Worm (Caenorhabditis elegans) whole organism, mixed stage, embryonic: ENCODE measurements around the gene str-153.

Experiments
- M03D4.4 ChIP-seq: sonication (generic microtip); optimal IDR thresholded peaks from 2 replicates; lab custom pipeline; 2017; ENCODE audit warnings: mild to moderate bottlenecking, missing genetic modification characterization, missing compliant biosample characterization
- blmp-1 ChIP-seq: fragments of 150-350 bp; optimal IDR thresholded peaks from 2 replicates; lab custom pipeline; 2014; ENCODE audit warnings: missing biosample characterization, missing genetic modification characterization
- ceh-39 ChIP-seq: fragments of 150-350 bp; optimal IDR thresholded peaks from 2 replicates; lab custom pipeline; 2014; ENCODE audit warnings: missing biosample characterization, missing genetic modification characterization
- ceh-83 ChIP-seq: fragments of 200-800 bp; sonication (Bioruptor generic); optimal IDR thresholded peaks from 2 replicates; lab custom pipeline; 2018; ENCODE audit warnings: mild to moderate bottlenecking, missing genetic modification characterization, missing compliant biosample characterization
- ces-1 ChIP-seq: fragments of 150-350 bp; optimal IDR thresholded peaks from 2 replicates; lab custom pipeline; 2014; ENCODE audit warnings: missing biosample characterization, missing genetic modification reagents, missing genetic modification characterization
- cnd-1 ChIP-seq: fragments of 200-800 bp; sonication (Bioruptor generic); optimal IDR thresholded peaks from 2 replicates; lab custom pipeline; 2018; ENCODE audit warnings: mild to moderate bottlenecking, missing genetic modification characterization, missing compliant biosample characterization
- drap-1 ChIP-seq: fragments of 200-800 bp; sonication (Bioruptor generic); optimal IDR thresholded peaks from 3 replicates; lab custom pipeline; 2018; ENCODE audit warnings: mild to moderate bottlenecking, missing genetic modification characterization, missing compliant biosample characterization
- elt-1 ChIP-seq: sonication (generic microtip); optimal IDR thresholded peaks from 2 replicates; lab custom pipeline; 2017; ENCODE audit warnings: missing genetic modification characterization, mild to moderate bottlenecking, missing compliant biosample characterization, antibody characterized with exemption, moderate library complexity, borderline replicate concordance; ENCODE audit not compliant: insufficient read depth
- flh-1 ChIP-seq: fragments of 200-800 bp; sonication (Bioruptor generic); optimal IDR thresholded peaks from 2 replicates; lab custom pipeline; 2018; ENCODE audit warnings: mild to moderate bottlenecking, missing genetic modification characterization, moderate library complexity, missing compliant biosample characterization
- ham-2 ChIP-seq: fragments of 200-800 bp; sonication (Bioruptor generic); optimal IDR thresholded peaks from 2 replicates; lab custom pipeline; 2018; ENCODE audit warnings: mild to moderate bottlenecking, missing genetic modification characterization, missing compliant biosample characterization
- hlh-1 ChIP-seq: fragments of 150-350 bp; optimal IDR thresholded peaks from 2 replicates; lab custom pipeline; 2014; ENCODE audit warnings: missing biosample characterization, missing genetic modification reagents, missing genetic modification characterization
- lin-13 ChIP-seq: fragments of 150-350 bp; optimal IDR thresholded peaks from 2 replicates; lab custom pipeline; 2014; ENCODE audit warnings: missing biosample characterization, missing genetic modification characterization
- lin-32 ChIP-seq: fragments of 200-800 bp; sonication (Bioruptor generic); optimal IDR thresholded peaks from 2 replicates; lab custom pipeline; 2018; ENCODE audit warnings: mild to moderate bottlenecking, missing genetic modification characterization, missing compliant biosample characterization
- lsy-2 ChIP-seq: fragments of 150-350 bp; optimal IDR thresholded peaks from 2 replicates; lab custom pipeline; 2014; ENCODE audit warnings: missing biosample characterization, missing genetic modification characterization
- mab-5 ChIP-seq: fragments of 150-350 bp; optimal IDR thresholded peaks from 2 replicates; lab custom pipeline; 2014; ENCODE audit warnings: missing biosample characterization, missing genetic modification characterization
- mls-2 ChIP-seq: sonication (generic microtip); optimal IDR thresholded peaks from 2 replicates; lab custom pipeline; 2016; ENCODE audit warnings: mild to moderate bottlenecking, missing genetic modification characterization, moderate library complexity, missing compliant biosample characterization
- nhr-12 ChIP-seq: fragments of 150-350 bp; optimal IDR thresholded peaks from 2 replicates; lab custom pipeline; 2014; ENCODE audit warnings: missing biosample characterization, missing genetic modification characterization
- nhr-28 ChIP-seq: fragments of 150-350 bp; optimal IDR thresholded peaks from 2 replicates; lab custom pipeline; 2014; ENCODE audit warnings: missing biosample characterization, missing genetic modification characterization
- nhr-76 ChIP-seq: sonication (generic microtip); optimal IDR thresholded peaks from 2 replicates; lab custom pipeline; 2017; ENCODE audit warnings: missing biosample characterization, missing genetic modification characterization
- pha-4 ChIP-seq: fragments of 150-350 bp; optimal IDR thresholded peaks from 2 replicates; lab custom pipeline; 2018; ENCODE audit warnings: missing biosample characterization, missing genetic modification reagents, missing genetic modification characterization
- sem-2 ChIP-seq: fragments of 200-800 bp; sonication (Bioruptor generic); optimal IDR thresholded peaks from 2 replicates; lab custom pipeline; 2018; ENCODE audit warnings: mild to moderate bottlenecking, missing genetic modification characterization, missing compliant biosample characterization
- snpc-4 ChIP-seq: fragments of 150-350 bp; optimal IDR thresholded peaks from 2 replicates; lab custom pipeline; 2014; ENCODE audit warnings: missing biosample characterization, missing genetic modification characterization
- sptf-1 ChIP-seq: sonication (generic microtip); optimal IDR thresholded peaks from 2 replicates; lab custom pipeline; 2017; ENCODE audit warnings: mild to moderate bottlenecking, missing genetic modification characterization, moderate library complexity, missing compliant biosample characterization
- tbx-8 ChIP-seq: fragments of 200-800 bp; sonication (Bioruptor generic); optimal IDR thresholded peaks from 2 replicates; lab custom pipeline; 2018; ENCODE audit warnings: mild to moderate bottlenecking, missing genetic modification characterization, moderate library complexity, missing compliant biosample characterization
- unc-120 ChIP-seq: sonication (generic microtip); optimal IDR thresholded peaks from 2 replicates; lab custom pipeline; 2017; ENCODE audit warnings: missing genetic modification characterization, missing compliant biosample characterization; ENCODE audit not compliant: poor library complexity, severe bottlenecking
- unc-39 ChIP-seq: fragments of 150-350 bp; optimal IDR thresholded peaks from 2 replicates; lab custom pipeline; 2014; ENCODE audit warnings: missing biosample characterization, missing genetic modification characterization
- unc-62 ChIP-seq: fragments of 150-350 bp; optimal IDR thresholded peaks from 2 replicates; lab custom pipeline; 2014; ENCODE audit warnings: missing biosample characterization, missing genetic modification reagents, missing genetic modification characterization
- zip-8 ChIP-seq: fragments of 150-350 bp; optimal IDR thresholded peaks from 2 replicates; lab custom pipeline; 2014; ENCODE audit warnings: missing biosample characterization, missing genetic modification characterization
- ztf-11 ChIP-seq: fragments of 150-350 bp; optimal IDR thresholded peaks from 2 replicates; lab custom pipeline; 2014; ENCODE audit warnings: missing biosample characterization, missing genetic modification characterization

str-153 gene

ce11 chrIV:4981027-4981426 lies 46.8 kb downstream of the str-153 start, which contains the start of gene srz-24:
Gene srz-24, minus strand, starts transcription at chrIV:4981127.
- TF ChIP-seq mls-2 (tag; lab: Kevin White, UChicago), result no peak
- TF ChIP-seq snpc-4 (tag; lab: Kevin White, UChicago), result no peak
- TF ChIP-seq ceh-83 (GFP tag; lab: Kevin White, UChicago), result no peak
- no peak for TF ChIP-seq nhr-12 (tag; lab: Kevin White, UChicago)
- TF ChIP-seq flh-1 (GFP tag; lab: Kevin White, UChicago), result no peak
- TF ChIP-seq ceh-39, result no peak
- TF ChIP-seq ham-2 (GFP tag; lab: Kevin White, UChicago), result no peak
- TF ChIP-seq hlh-1 (tag; lab: Kevin White, UChicago), result no peak
- TF ChIP-seq lsy-2 (tag; lab: Kevin White, UChicago), result no peak
- TF ChIP-seq tbx-8 (GFP tag; lab: Kevin White, UChicago), result no peak
- TF ChIP-seq mab-5 (tag; lab: Kevin White, UChicago), result no peak
- TF ChIP-seq unc-39 (tag; lab: Kevin White, UChicago), result no peak
- TF ChIP-seq pha-4, result no peak
- no peak for TF ChIP-seq sem-2 (GFP tag; lab: Kevin White, UChicago)
- TF ChIP-seq sptf-1 (tag; lab: Kevin White, UChicago), result no peak

DNA sequence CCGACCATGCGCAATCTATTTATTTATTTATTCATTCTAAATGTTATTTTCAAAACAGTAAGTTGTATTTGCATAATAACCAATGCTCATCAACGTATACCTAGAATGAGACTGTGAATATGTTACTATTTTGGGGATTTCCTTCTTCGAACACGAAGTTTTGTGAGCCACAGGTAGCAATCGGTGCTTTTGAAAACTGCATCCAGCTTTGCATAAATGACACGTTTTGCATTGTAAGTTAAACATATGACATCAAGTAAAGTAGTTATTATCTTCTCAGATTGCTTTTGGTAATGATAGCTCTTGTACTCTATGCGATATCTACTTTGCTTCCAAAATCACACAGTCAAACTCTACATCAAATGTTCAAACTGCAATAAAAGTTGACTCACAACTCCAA lies 48.3 kb downstream of the str-153 start, which contains the start of gene E03H12.4:
E03H12.4 (plus strand) TSS at position 120 of the 400 bp plus-strand sequence.
- no peak for TF ChIP-seq ztf-11 (tag; lab: Kevin White, UChicago)
- TF ChIP-seq drap-1 (GFP tag; lab: Kevin White, UChicago), result no peak
- no peak for TF ChIP-seq unc-39 (tag; lab: Kevin White, UChicago)
- no peak for TF ChIP-seq unc-62 (GFP tag; lab: Kevin White, UChicago)
- no peak for TF ChIP-seq zip-8 (tag; lab: Kevin White, UChicago)
- no peak for TF ChIP-seq lin-32 (GFP tag; lab: Kevin White, UChicago)
- TF ChIP-seq mls-2 (tag; lab: Kevin White, UChicago), result no peak
- TF ChIP-seq unc-120, result no peak
- no peak for TF ChIP-seq pha-4
- TF ChIP-seq lin-13 (tag; lab: Kevin White, UChicago), result no peak
- no peak for TF ChIP-seq lsy-2 (tag; lab: Kevin White, UChicago)
- no peak for TF ChIP-seq elt-1 (tag; lab: Kevin White, UChicago)
- TF ChIP-seq, all 35 proteins: peak for 0

- TF ChIP-seq ztf-11 (tag; lab: Kevin White, UChicago), result no peak
- no peak for TF ChIP-seq unc-62 (GFP tag; lab: Kevin White, UChicago)
- no peak for TF ChIP-seq flh-1 (GFP tag; lab: Kevin White, UChicago)
- no peak for TF ChIP-seq ceh-39
Observed at ce11 chrIV:4983746-4984145, 49.5 kb downstream of the str-153 start, which contains the start of gene clec-176. Gene clec-176, plus strand, starts transcription at chrIV:4984046.

DNA sequence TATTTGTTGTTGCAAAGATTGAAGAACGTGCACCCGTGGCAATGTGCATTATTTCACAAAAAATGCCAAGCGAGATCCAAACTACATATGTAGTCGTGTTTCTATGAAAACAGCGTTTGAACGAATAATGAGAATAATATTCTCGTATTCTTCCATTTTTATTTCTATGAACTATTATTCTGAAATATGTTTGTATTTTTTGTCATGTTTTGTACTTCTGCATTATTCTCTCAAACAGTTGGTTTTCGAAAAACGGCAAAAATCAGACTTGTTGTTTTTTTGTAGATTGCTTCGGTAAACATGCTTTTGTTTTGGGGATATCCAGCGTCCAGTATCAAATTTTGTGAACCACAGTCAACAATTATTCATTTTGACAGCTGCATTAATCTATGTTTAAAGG lies 52.0 kb downstream of the str-153 start, which contains the start of gene clec-177:
clec-177 (plus strand) TSS at position 301 of the 400 bp plus-strand sequence.
- TF ChIP-seq flh-1 (GFP tag; lab: Kevin White, UChicago) (no peak), M03D4.4 (tag; lab: Kevin White, UChicago) (no peak), sem-2 (GFP tag; lab: Kevin White, UChicago) (no peak), mab-5 (tag; lab: Kevin White, UChicago) (no peak), zip-8 (tag; lab: Kevin White, UChicago) (no peak), nhr-76 (tag; lab: Kevin White, UChicago) (no peak), ces-1 (GFP tag; lab: Kevin White, UChicago) (no peak), ham-2 (GFP tag; lab: Kevin White, UChicago) (no peak), sptf-1 (tag; lab: Kevin White, UChicago) (no peak), nhr-28 (tag; lab: Kevin White, UChicago) (no peak), cnd-1 (no peak), blmp-1 (tag; lab: Kevin White, UChicago) (no peak), lsy-2 (tag; lab: Kevin White, UChicago) (no peak), unc-39 (tag; lab: Kevin White, UChicago) (no peak)
